Fruit fly (Drosophila melanogaster) whole organism, embryonic: Measurements from ENCODE around the gene CG3009.

Experiments
- CG13287 ChIP-seq: fragments of 200-800 bp; sonication (Bioruptor generic); IDR thresholded peaks from 2 replicates; pipeline ENCODE4 v1.3.6; 2022; ENCODE audit warnings: missing biosample characterization, missing genetic modification characterization; ENCODE audit not compliant: partially characterized antibody
- CG13296 ChIP-seq: fragments of 200-800 bp; sonication (Bioruptor generic); optimal IDR thresholded peaks from 3 replicates; lab custom pipeline; 2018; ENCODE audit warnings: missing biosample characterization, mild to moderate bottlenecking, missing genetic modification characterization
- CG1529 ChIP-seq: fragments of 200-800 bp; sonication (Bioruptor generic); optimal IDR thresholded peaks from 3 replicates; lab custom pipeline; 2018; ENCODE audit warnings: missing biosample characterization, missing genetic modification characterization
- CG17359 ChIP-seq: fragments of 200-800 bp; sonication (Bioruptor generic); optimal IDR thresholded peaks from 3 replicates; lab custom pipeline; 2018; ENCODE audit warnings: missing biosample characterization, mild to moderate bottlenecking, missing genetic modification characterization, moderate library complexity
- CG17802 ChIP-seq: fragments of 200-800 bp; sonication (Bioruptor generic); optimal IDR thresholded peaks from 2 replicates; lab custom pipeline; 2018; ENCODE audit warnings: missing biosample characterization, mild to moderate bottlenecking, missing genetic modification characterization, moderate library complexity
- CG2129 ChIP-seq: fragments of 200-800 bp; sonication (Bioruptor generic); IDR thresholded peaks from 2 replicates; pipeline ENCODE4 v1.3.6; 2022; ENCODE audit warnings: missing biosample characterization, missing genetic modification characterization; ENCODE audit not compliant: partially characterized antibody
- CG30431 ChIP-seq: fragments of 200-800 bp; sonication (Bioruptor generic); optimal IDR thresholded peaks from 2 replicates; lab custom pipeline; 2017; ENCODE audit warnings: missing biosample characterization, missing genetic modification characterization
- CG31388 ChIP-seq: fragments of 200-800 bp; sonication (Bioruptor generic); optimal IDR thresholded peaks from 2 replicates; lab custom pipeline; 2016; ENCODE audit warnings: missing biosample characterization, missing genetic modification characterization
- CG4282 ChIP-seq: fragments of 200-800 bp; sonication (Bioruptor generic); optimal IDR thresholded peaks from 2 replicates; lab custom pipeline; 2016; ENCODE audit warnings: missing biosample characterization, missing genetic modification characterization
- CG4404 ChIP-seq: fragments of 200-800 bp; sonication (Bioruptor generic); IDR thresholded peaks from 2 replicates; pipeline ENCODE4 v1.3.6; 2022; ENCODE audit warnings: missing biosample characterization, missing genetic modification characterization
- CG7556 ChIP-seq: fragments of 200-800 bp; sonication (Bioruptor generic); optimal IDR thresholded peaks from 2 replicates; lab custom pipeline; 2017; ENCODE audit warnings: missing biosample characterization, mild to moderate bottlenecking, missing genetic modification characterization
- CG8281 ChIP-seq: fragments of 200-800 bp; sonication (Bioruptor generic); optimal IDR thresholded peaks from 2 replicates; lab custom pipeline; 2018; ENCODE audit warnings: missing biosample characterization, mild to moderate bottlenecking, missing genetic modification characterization, moderate library complexity
- CG9876 ChIP-seq: fragments of 200-800 bp; sonication (Bioruptor generic); optimal IDR thresholded peaks from 2 replicates; lab custom pipeline; 2016; ENCODE audit warnings: missing biosample characterization, missing genetic modification characterization
- Ets65A ChIP-seq: fragments of 200-800 bp; sonication (Bioruptor generic); peaks from one replicate; lab custom pipeline; 2016; ENCODE audit warnings: missing biosample characterization, missing genetic modification characterization
- Fer1 ChIP-seq: fragments of 200-800 bp; sonication (Bioruptor generic); optimal IDR thresholded peaks from 2 replicates; lab custom pipeline; 2017; ENCODE audit warnings: missing biosample characterization, mild to moderate bottlenecking, missing genetic modification characterization
- H2.0 ChIP-seq: fragments of 200-800 bp; sonication (Bioruptor generic); IDR thresholded peaks from 2 replicates; pipeline ENCODE4 v1.3.6; 2022; ENCODE audit warnings: missing biosample characterization, missing genetic modification characterization
- HmgD ChIP-seq: fragments of 200-800 bp; sonication (Bioruptor generic); optimal IDR thresholded peaks from 3 replicates; lab custom pipeline; 2016; ENCODE audit warnings: missing biosample characterization, missing genetic modification characterization
- Kr ChIP-seq: fragments of 200-800 bp; sonication (Bioruptor generic); optimal IDR thresholded peaks from 2 replicates; lab custom pipeline; 2017; ENCODE audit warnings: missing biosample characterization, mild to moderate bottlenecking, missing genetic modification characterization
- NFAT ChIP-seq: fragments of 200-800 bp; sonication (Bioruptor generic); IDR thresholded peaks from 2 replicates; pipeline ENCODE4 v1.3.6; 2022; ENCODE audit warnings: missing biosample characterization, missing genetic modification characterization
- Pdp1 ChIP-seq, 2 experiments: fragments of 200-800 bp; sonication (Bioruptor generic); optimal IDR thresholded peaks; 3 replicates each; lab custom pipeline; 2016; ENCODE audit warnings: missing biosample characterization in 2 of 2, missing genetic modification characterization in 2 of 2, mild to moderate bottlenecking in 1 of 2, moderate library complexity in 1 of 2
- Poxn ChIP-seq: fragments of 200-800 bp; sonication (Bioruptor generic); IDR thresholded peaks from 2 replicates; pipeline ENCODE4 v1.3.6; 2022; ENCODE audit warnings: missing biosample characterization, missing genetic modification characterization
- Trl ChIP-seq, 3 experiments: fragments of >200 bp in 2 of 3; fragments of 200-800 bp in 1 of 3; sonication (Bioruptor generic) in 1 of 3; optimal IDR thresholded peaks; 2 replicates in 1 of 3; 3 replicates in 2 of 3; lab custom pipeline; 2016 to 2017; ENCODE audit warnings: missing biosample characterization in 1 of 3, missing genetic modification characterization in 1 of 3
- Xrp1 ChIP-seq: fragments of 200-800 bp; sonication (Bioruptor generic); IDR thresholded peaks from 2 replicates; pipeline ENCODE4 v1.3.6; 2022; ENCODE audit warnings: missing biosample characterization, missing genetic modification characterization
- ase ChIP-seq: fragments of 200-800 bp; sonication (Bioruptor generic); IDR thresholded peaks from 3 replicates; pipeline ENCODE4 v1.3.6; 2022; ENCODE audit warnings: missing biosample characterization, missing genetic modification characterization
- bbx ChIP-seq: fragments of 200-800 bp; sonication (Bioruptor generic); IDR thresholded peaks from 2 replicates; pipeline ENCODE4 v1.3.6; 2022; ENCODE audit warnings: missing biosample characterization, missing genetic modification characterization; ENCODE audit not compliant: partially characterized antibody
- cad ChIP-seq: fragments of >200 bp; optimal IDR thresholded peaks from 2 replicates; lab custom pipeline; 2017; ENCODE audit warnings: missing biosample characterization, missing genetic modification characterization
- cato ChIP-seq: fragments of 200-800 bp; sonication (Bioruptor generic); optimal IDR thresholded peaks from 2 replicates; lab custom pipeline; 2016; ENCODE audit warnings: missing biosample characterization, missing genetic modification characterization, borderline replicate concordance
- croc ChIP-seq: fragments of 200-800 bp; sonication (Bioruptor generic); conservative IDR thresholded peaks from 3 replicates; pipeline ENCODE4 v1.3.6; 2022; ENCODE audit warnings: missing biosample characterization, missing genetic modification characterization
- da ChIP-seq: fragments of 200-800 bp; sonication (Bioruptor generic); optimal IDR thresholded peaks from 2 replicates; lab custom pipeline; 2016; ENCODE audit warnings: missing biosample characterization, missing genetic modification characterization
- esg ChIP-seq: fragments of 200-800 bp; sonication (Bioruptor generic); conservative IDR thresholded peaks from 2 replicates; pipeline ENCODE4 v1.3.6; 2022; ENCODE audit warnings: missing biosample characterization, missing genetic modification characterization
- fd102C ChIP-seq: fragments of 200-800 bp; sonication (Bioruptor generic); optimal IDR thresholded peaks from 2 replicates; lab custom pipeline; 2018; ENCODE audit warnings: missing biosample characterization, mild to moderate bottlenecking, missing genetic modification characterization, moderate library complexity
- gcm2 ChIP-seq: fragments of 200-800 bp; sonication (Bioruptor generic); optimal IDR thresholded peaks from 2 replicates; lab custom pipeline; 2016; ENCODE audit warnings: missing biosample characterization, missing genetic modification characterization
- grau ChIP-seq: fragments of 200-800 bp; optimal IDR thresholded peaks from 3 replicates; lab custom pipeline; 2019; ENCODE audit warnings: missing biosample characterization, mild to moderate bottlenecking, missing genetic modification characterization, moderate library complexity
- hkb ChIP-seq, 2 experiments: fragments of 200-800 bp in 1 of 2; fragments of >200 bp in 1 of 2; sonication (Bioruptor generic) in 1 of 2; IDR thresholded peaks in 1 of 2; optimal IDR thresholded peaks in 1 of 2; 2 replicates each; pipeline versions ENCODE4 v1.3.6 to Lab custom; 2017 to 2022; ENCODE audit warnings: missing biosample characterization in 1 of 2, missing genetic modification characterization in 1 of 2
- ind ChIP-seq: fragments of 200-800 bp; sonication (Bioruptor generic); optimal IDR thresholded peaks from 3 replicates; lab custom pipeline; 2016; ENCODE audit warnings: missing biosample characterization, missing genetic modification characterization
- kay ChIP-seq: fragments of 200-800 bp; sonication (Bioruptor generic); optimal IDR thresholded peaks from 2 replicates; lab custom pipeline; 2016; ENCODE audit warnings: missing biosample characterization, missing genetic modification characterization
- nerfin-2 ChIP-seq: fragments of 200-800 bp; sonication (Bioruptor generic); IDR thresholded peaks from 2 replicates; pipeline ENCODE4 v1.3.6; 2022; ENCODE audit warnings: missing biosample characterization, missing genetic modification characterization; ENCODE audit not compliant: partially characterized antibody
- peb ChIP-seq: fragments of 200-800 bp; sonication (Bioruptor generic); IDR thresholded peaks from 2 replicates; pipeline ENCODE4 v1.3.6; 2022; ENCODE audit warnings: missing biosample characterization, missing genetic modification characterization
- prd ChIP-seq, 3 experiments: fragments of >200 bp in 2 of 3; fragments of 200-800 bp in 1 of 3; sonication (Bioruptor generic) in 1 of 3; optimal IDR thresholded peaks in 2 of 3; IDR thresholded peaks in 1 of 3; 2 replicates in 2 of 3; 3 replicates in 1 of 3; pipeline versions ENCODE4 v1.3.6 to Lab custom; 2017 to 2022; ENCODE audit warnings: missing biosample characterization in 1 of 3, missing genetic modification characterization in 1 of 3
- psq ChIP-seq: fragments of 200-800 bp; sonication (Bioruptor generic); optimal IDR thresholded peaks from 2 replicates; lab custom pipeline; 2017; ENCODE audit warnings: missing biosample characterization, missing genetic modification characterization
- schlank ChIP-seq: fragments of 200-800 bp; sonication (Bioruptor generic); optimal IDR thresholded peaks from 2 replicates; lab custom pipeline; 2018; ENCODE audit warnings: missing biosample characterization, mild to moderate bottlenecking, missing genetic modification characterization
- sens ChIP-seq: fragments of 200-800 bp; sonication (Bioruptor generic); peaks from one replicate; lab custom pipeline; 2016; ENCODE audit warnings: missing biosample characterization, missing genetic modification characterization
- shn ChIP-seq: fragments of 200-800 bp; sonication (Bioruptor generic); optimal IDR thresholded peaks from 3 replicates; lab custom pipeline; 2016; ENCODE audit warnings: missing biosample characterization, missing genetic modification characterization
- trem ChIP-seq: fragments of 200-800 bp; optimal IDR thresholded peaks from 3 replicates; lab custom pipeline; 2019; ENCODE audit warnings: missing biosample characterization, mild to moderate bottlenecking, missing genetic modification characterization, moderate library complexity
- ttk ChIP-seq: fragments of 200-800 bp; sonication (Bioruptor generic); IDR thresholded peaks from 2 replicates; pipeline ENCODE4 v2.1.2; 2022; ENCODE audit warnings: missing biosample characterization, missing genetic modification characterization
- unc-4 ChIP-seq: fragments of 200-800 bp; sonication (Bioruptor generic); IDR thresholded peaks from 2 replicates; pipeline ENCODE4 v1.3.6; 2022; ENCODE audit warnings: missing biosample characterization, missing genetic modification characterization; ENCODE audit not compliant: partially characterized antibody
- unpg ChIP-seq: fragments of 200-800 bp; sonication (Bioruptor generic); optimal IDR thresholded peaks from 3 replicates; lab custom pipeline; 2018; ENCODE audit warnings: missing biosample characterization, mild to moderate bottlenecking, missing genetic modification characterization, moderate library complexity
- z ChIP-seq: fragments of 200-800 bp; sonication (Bioruptor generic); IDR thresholded peaks from 3 replicates; pipeline ENCODE4 v1.3.6; 2022; ENCODE audit warnings: missing biosample characterization, missing genetic modification characterization
- zen ChIP-seq: fragments of 200-800 bp; sonication (Bioruptor generic); optimal IDR thresholded peaks from 3 replicates; lab custom pipeline; 2018; ENCODE audit warnings: missing biosample characterization, mild to moderate bottlenecking, missing genetic modification characterization, moderate library complexity

The CG3009 gene

DNA sequence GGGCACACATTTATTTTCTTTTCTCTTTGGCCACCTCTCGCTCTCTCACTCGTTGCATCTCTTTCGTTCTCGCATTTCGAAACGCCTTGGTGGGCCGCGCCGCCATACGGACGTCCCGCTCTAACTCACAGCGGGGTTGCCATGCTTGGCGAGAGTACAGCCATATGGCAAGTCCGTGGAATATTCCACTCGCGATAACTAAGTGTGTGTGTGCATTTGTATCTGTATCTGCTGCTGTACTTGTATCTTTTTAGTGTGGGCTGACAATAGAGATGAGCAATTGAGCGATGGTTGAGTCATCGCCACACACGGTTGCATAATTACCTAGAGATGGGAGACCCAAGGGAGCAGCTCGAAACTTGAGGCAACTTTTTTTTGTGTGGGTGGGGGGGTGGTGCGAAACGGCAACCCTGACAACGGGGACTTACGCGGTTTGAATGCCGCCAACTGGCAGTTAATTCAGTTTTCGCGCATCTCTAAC is 18.0 kb upstream of the CG3009 start (continued):
- peak; percentile 84 to 100 for TF ChIP-seq Pdp1 (GFP tag; optimal IDR thresholded peaks at IDR 0.05; lab: Kevin White, UChicago)
- TF ChIP-seq CG13287 (GFP tag; lab: Robert Waterston, UW) = peak; percentile 85
- TF ChIP-seq H2.0 (GFP tag; lab: Robert Waterston, UW) = peak; percentile 93
- peak; percentile 5 for TF ChIP-seq hkb (optimal IDR thresholded peaks at IDR 0.05; lab: Kevin White, UChicago)
- TF ChIP-seq hkb (GFP tag; IDR thresholded peaks at IDR 0.05; lab: Robert Waterston, UW) = peak; percentile 88
- TF ChIP-seq esg (GFP tag; lab: Robert Waterston, UW) = peak; percentile 86
- peak; percentile 64 for TF ChIP-seq nerfin-2
- TF ChIP-seq gcm2 (GFP tag; lab: Kevin White, UChicago) = peak; percentile 54
- TF ChIP-seq CG13296 (GFP tag; lab: Kevin White, UChicago) = peak; percentile 77
- peak; percentile 86 for TF ChIP-seq CG4404
- TF ChIP-seq bbx (GFP tag; lab: Robert Waterston, UW) = peak; percentile 82
- peak; percentile 54 for TF ChIP-seq zen
- TF ChIP-seq schlank (tag; lab: Kevin White, UChicago) = peak; percentile 81
- TF ChIP-seq psq = peak; percentile 57
- TF ChIP-seq grau (tag; lab: Kevin White, UChicago) = peak; percentile 80
- TF ChIP-seq CG8281 = peak; percentile 51
- TF ChIP-seq Kr (GFP tag; lab: Kevin White, UChicago) = no peak
- peak; percentile 75 for TF ChIP-seq CG2129 (GFP tag; lab: Robert Waterston, UW)
- TF ChIP-seq CG1529 (GFP tag; lab: Kevin White, UChicago) = peak; percentile 54
- TF ChIP-seq ind = peak; percentile 86
- TF ChIP-seq CG31388 (GFP tag; lab: Kevin White, UChicago) = peak; percentile 17
- peak; percentile 21 for TF ChIP-seq CG17802 (tag; lab: Kevin White, UChicago)
- peak; percentile 95 for TF ChIP-seq NFAT (GFP tag; lab: Robert Waterston, UW)
- peak; percentile 92 for TF ChIP-seq HmgD (GFP tag; lab: Kevin White, UChicago)
- peak; percentile 52 for TF ChIP-seq Poxn (GFP tag; lab: Robert Waterston, UW)
- TF ChIP-seq ttk (GFP tag; lab: Robert Waterston, UW) = peak; percentile 82
- no peak for TF ChIP-seq prd (optimal IDR thresholded peaks at IDR 0.05; lab: Kevin White, UChicago)
- TF ChIP-seq prd (GFP tag; IDR thresholded peaks at IDR 0.05; lab: Robert Waterston, UW) = peak; percentile 93
- peak; percentile 87 for TF ChIP-seq Xrp1 (GFP tag; lab: Robert Waterston, UW)
- TF ChIP-seq Trl (optimal IDR thresholded peaks at IDR 0.05; lab: Kevin White, UChicago) = peak; percentile 33 to 62
- peak; percentile 83 for TF ChIP-seq Trl (GFP tag; optimal IDR thresholded peaks at IDR 0.05; lab: Kevin White, UChicago)
- TF ChIP-seq sens = peak; percentile 95
- TF ChIP-seq croc (GFP tag; lab: Robert Waterston, UW) = peak; percentile 52
- TF ChIP-seq CG7556 (GFP tag; lab: Kevin White, UChicago) = peak; percentile 65
- TF ChIP-seq z (GFP tag; lab: Robert Waterston, UW) = no peak; the same call in 2 of the 3 replicates
- TF ChIP-seq cad (GFP tag; lab: Kevin White, UChicago) = no peak
- TF ChIP-seq Fer1 (GFP tag; lab: Kevin White, UChicago) = peak; percentile 83
- peak; percentile 82 for TF ChIP-seq CG4282
- peak; percentile 81 for TF ChIP-seq unc-4 (GFP tag; lab: Robert Waterston, UW)
- TF ChIP-seq da = peak; percentile 58
- peak; percentile 77 for TF ChIP-seq unpg (GFP tag; lab: Kevin White, UChicago)
- peak; percentile 84 for TF ChIP-seq CG9876 (GFP tag; lab: Kevin White, UChicago)
- peak; percentile 98 for TF ChIP-seq kay
- peak; percentile 81 for TF ChIP-seq ase (GFP tag; lab: Robert Waterston, UW)
- peak; percentile 32 for TF ChIP-seq cato
- peak; percentile 68 for TF ChIP-seq CG30431
- peak; percentile 98 for TF ChIP-seq Ets65A (GFP tag; lab: Kevin White, UChicago)
- peak; percentile 68 for TF ChIP-seq trem (tag; lab: Kevin White, UChicago)
- peak; percentile 88 for TF ChIP-seq shn (GFP tag; lab: Kevin White, UChicago)
- TF ChIP-seq peb (GFP tag; lab: Robert Waterston, UW) = peak; percentile 58
- TF ChIP-seq CG17359 (tag; lab: Kevin White, UChicago) = peak; percentile 74
- TF ChIP-seq fd102C = no peak
